Fruit fly (Drosophila melanogaster): ENCODE data around the gene Kaz.

Kaz gene

dm6 chr3R:24856143-24856542, 26.4 kb upstream of the Kaz start, which contains the start of gene HDAC11:
HDAC11 (minus strand) TSS chr3R:24856243.
- no peak for TF ChIP-seq CG15336 (GFP tag; IDR thresholded peaks at IDR 0.05)
- TF ChIP-seq CG16779 (tag; optimal IDR thresholded peaks at IDR 0.05), result no peak
- no peak for TF ChIP-seq topi (GFP tag; optimal IDR thresholded peaks at IDR 0.05)

DNA sequence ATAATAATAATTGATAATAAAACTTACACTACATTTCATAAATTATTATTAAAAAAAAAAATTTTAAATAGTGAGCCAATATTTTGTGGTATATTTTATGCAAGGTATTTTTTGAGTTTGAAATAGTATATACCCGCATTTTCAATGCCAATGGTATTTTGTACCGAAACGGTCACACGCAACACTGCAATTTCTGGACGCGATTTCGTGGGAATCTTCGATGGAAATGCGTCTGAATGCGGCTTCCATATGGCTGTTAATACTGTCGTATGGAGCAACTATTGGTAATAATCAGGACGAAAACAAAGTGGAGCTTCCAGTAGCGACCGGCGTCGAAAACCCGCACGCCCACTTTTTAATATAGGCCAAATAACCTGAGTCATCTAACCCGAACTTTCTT, 21.7 kb upstream of the Kaz start, which contains the start of gene Nct:
Gene Nct, plus strand, starts transcription at position 173 of the 400 bp plus-strand sequence.
- TF ChIP-seq cyc (GFP tag; optimal IDR thresholded peaks at IDR 0.05) (no peak), Sox14 (GFP tag; optimal IDR thresholded peaks at IDR 0.05) (peak; percentile 68)

dm6 chr3R:24850420-24850819, 20.7 kb upstream of the Kaz start, which contains the start of gene CG7006:
CG7006 (plus strand) TSS chr3R:24850627.
- TF ChIP-seq topi (GFP tag; optimal IDR thresholded peaks at IDR 0.05) (peak; percentile 66), CG8632 (GFP tag; optimal IDR thresholded peaks at IDR 0.05) (no peak), Hr38 (GFP tag; optimal IDR thresholded peaks at IDR 0.05) (no peak), acj6 (GFP tag; optimal IDR thresholded peaks at IDR 0.05) (peak; percentile 41), eg (GFP tag; IDR thresholded peaks at IDR 0.05) (no peak), cyc (GFP tag; optimal IDR thresholded peaks at IDR 0.05) (peak; percentile 83), lz (GFP tag; optimal IDR thresholded peaks at IDR 0.05) (peak; percentile 70), Sox14 (GFP tag; optimal IDR thresholded peaks at IDR 0.05) (peak; percentile 39), Ets21C (GFP tag; optimal IDR thresholded peaks at IDR 0.05) (peak; percentile 39), CG11902 (GFP tag; optimal IDR thresholded peaks at IDR 0.05) (peak; percentile 48), OdsH (GFP tag; optimal IDR thresholded peaks at IDR 0.05) (no peak), Eip93F (GFP tag; optimal IDR thresholded peaks at IDR 0.05) (no peak), spab (GFP tag; optimal IDR thresholded peaks at IDR 0.05) (no peak), CG31627 (GFP tag; optimal IDR thresholded peaks at IDR 0.05) (peak; percentile 79), CG8119 (GFP tag; IDR thresholded peaks at IDR 0.05) (no peak), CG1621 (tag; optimal IDR thresholded peaks at IDR 0.05) (no peak), svp (GFP tag) (no peak), esn (GFP tag; optimal IDR thresholded peaks at IDR 0.05) (peak; percentile 68), Hr39 (GFP tag; optimal IDR thresholded peaks at IDR 0.05) (peak; percentile 63), Eip78C (GFP tag) (peak; percentile 77), CG10631 (GFP tag; optimal IDR thresholded peaks at IDR 0.05) (peak; percentile 67)

DNA sequence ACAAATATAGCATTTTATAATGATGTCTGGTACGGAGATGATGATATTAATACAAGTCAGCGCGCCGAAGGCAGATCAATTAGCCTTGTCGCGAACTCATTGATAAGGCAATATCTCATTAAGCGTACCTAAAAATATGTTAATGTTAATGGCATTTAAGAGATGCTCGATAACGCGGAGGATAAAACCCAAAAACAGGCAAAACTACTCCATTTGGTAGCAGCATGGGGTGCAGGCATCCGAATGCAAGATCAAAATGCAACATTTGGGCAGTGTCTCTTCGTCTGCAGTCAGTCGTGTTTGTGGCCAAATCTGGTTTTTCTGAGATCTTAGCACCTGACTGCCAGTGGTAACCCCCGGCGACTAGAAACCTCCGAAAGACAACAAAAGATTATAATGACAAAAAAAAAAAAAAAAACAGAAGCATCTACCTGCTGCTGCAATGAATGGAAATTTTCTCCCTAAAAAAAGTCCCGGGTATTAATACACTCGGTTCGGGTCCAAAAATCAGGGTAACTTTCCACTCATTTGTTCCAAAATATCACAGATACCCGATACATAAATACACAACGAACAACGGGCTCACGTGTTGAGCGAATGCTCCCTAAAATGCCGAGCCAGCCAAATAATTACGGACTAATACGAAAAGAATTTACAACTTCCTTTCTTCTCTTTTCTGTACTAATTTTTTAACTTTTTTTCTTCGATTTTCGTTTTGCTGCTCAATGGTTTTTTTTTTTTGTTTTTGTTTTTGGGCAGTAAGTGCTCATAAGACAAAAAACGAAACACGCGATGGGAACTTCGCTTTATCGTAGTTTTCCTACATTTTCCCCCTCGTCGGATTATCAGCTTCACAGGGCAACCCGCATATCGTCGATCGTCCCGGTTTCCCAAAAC, 16.4 kb upstream of the Kaz start:
- TF ChIP-seq ss (GFP tag; optimal IDR thresholded peaks at IDR 0.05) (no peak), CG6163 (GFP tag; IDR thresholded peaks at IDR 0.05) (no peak), Blimp-1 (GFP tag; optimal IDR thresholded peaks at IDR 0.05) (no peak), vri (GFP tag; optimal IDR thresholded peaks at IDR 0.05) (no peak), pdm3 (GFP tag; optimal IDR thresholded peaks at IDR 0.05) (no peak), spab (GFP tag; optimal IDR thresholded peaks at IDR 0.05) (no peak), Ets96B (tag; optimal IDR thresholded peaks at IDR 0.05) (no peak), CG3032 (tag; optimal IDR thresholded peaks at IDR 0.05) (no peak), fd59A (GFP tag; optimal IDR thresholded peaks at IDR 0.05) (no peak), Lpt (GFP tag; optimal IDR thresholded peaks at IDR 0.05) (no peak), CG6808 (GFP tag; optimal IDR thresholded peaks at IDR 0.05) (no peak), Eip93F (GFP tag; optimal IDR thresholded peaks at IDR 0.05) (no peak), Hr38 (GFP tag; optimal IDR thresholded peaks at IDR 0.05) (no peak), CG32006 (GFP tag; optimal IDR thresholded peaks at IDR 0.05) (no peak), Sox14 (GFP tag; optimal IDR thresholded peaks at IDR 0.05) (no peak), CG6854 (GFP tag; optimal IDR thresholded peaks at IDR 0.05) (no peak), Eip78C (GFP tag) (no peak)
